Worm (Caenorhabditis elegans): ENCODE data around the gene serp-1.1.

- TF ChIP-seq flh-1 (GFP tag; optimal IDR thresholded peaks at IDR 0.05) (no peak), unc-39 (tag; optimal IDR thresholded peaks at IDR 0.05) (no peak), blmp-1 (tag; optimal IDR thresholded peaks at IDR 0.05) (no peak)
Measured at ce11 chrX:15842492-15842891, 1.1 kb downstream of the serp-1.1 start.

All from whole organism, mixed stage, embryonic.